Worm (Caenorhabditis elegans) whole organism, mixed stage, embryonic: ENCODE data around the gene srp-6.
A peak's percentile ranks its signal among the peaks of the same experiment; 100 is the strongest.

Experiments
- M03D4.4 ChIP-seq: sonication (generic microtip); optimal IDR thresholded peaks from 2 replicates; lab custom pipeline; 2017; ENCODE audit warnings: mild to moderate bottlenecking, missing genetic modification characterization, missing compliant biosample characterization
- bed-3 ChIP-seq: fragments of 200-800 bp; sonication (Bioruptor generic); optimal IDR thresholded peaks from 3 replicates; lab custom pipeline; 2018; ENCODE audit warnings: mild to moderate bottlenecking, missing genetic modification characterization, moderate library complexity, missing compliant biosample characterization
- blmp-1 ChIP-seq: fragments of 150-350 bp; optimal IDR thresholded peaks from 2 replicates; lab custom pipeline; 2014; ENCODE audit warnings: missing biosample characterization, missing genetic modification characterization
- ceh-39 ChIP-seq: fragments of 150-350 bp; optimal IDR thresholded peaks from 2 replicates; lab custom pipeline; 2014; ENCODE audit warnings: missing biosample characterization, missing genetic modification characterization
- ceh-43 ChIP-seq: fragments of 200-800 bp; sonication (Bioruptor generic); optimal IDR thresholded peaks from 2 replicates; lab custom pipeline; 2018; ENCODE audit warnings: mild to moderate bottlenecking, missing genetic modification characterization, moderate library complexity, missing compliant biosample characterization
- ces-1 ChIP-seq: fragments of 150-350 bp; optimal IDR thresholded peaks from 2 replicates; lab custom pipeline; 2014; ENCODE audit warnings: missing biosample characterization, missing genetic modification reagents, missing genetic modification characterization
- cnd-1 ChIP-seq: fragments of 200-800 bp; sonication (Bioruptor generic); optimal IDR thresholded peaks from 2 replicates; lab custom pipeline; 2018; ENCODE audit warnings: mild to moderate bottlenecking, missing genetic modification characterization, missing compliant biosample characterization
- drap-1 ChIP-seq: fragments of 200-800 bp; sonication (Bioruptor generic); optimal IDR thresholded peaks from 3 replicates; lab custom pipeline; 2018; ENCODE audit warnings: mild to moderate bottlenecking, missing genetic modification characterization, missing compliant biosample characterization
- elt-3 ChIP-seq: fragments of 150-350 bp; optimal IDR thresholded peaks from 2 replicates; lab custom pipeline; 2014; ENCODE audit warnings: missing biosample characterization, missing genetic modification characterization
- flh-1 ChIP-seq: fragments of 200-800 bp; sonication (Bioruptor generic); optimal IDR thresholded peaks from 2 replicates; lab custom pipeline; 2018; ENCODE audit warnings: mild to moderate bottlenecking, missing genetic modification characterization, moderate library complexity, missing compliant biosample characterization
- ham-2 ChIP-seq: fragments of 200-800 bp; sonication (Bioruptor generic); optimal IDR thresholded peaks from 2 replicates; lab custom pipeline; 2018; ENCODE audit warnings: mild to moderate bottlenecking, missing genetic modification characterization, missing compliant biosample characterization
- hlh-1 ChIP-seq: fragments of 150-350 bp; optimal IDR thresholded peaks from 2 replicates; lab custom pipeline; 2014; ENCODE audit warnings: missing biosample characterization, missing genetic modification reagents, missing genetic modification characterization
- lin-13 ChIP-seq: fragments of 150-350 bp; optimal IDR thresholded peaks from 2 replicates; lab custom pipeline; 2014; ENCODE audit warnings: missing biosample characterization, missing genetic modification characterization
- lin-32 ChIP-seq: fragments of 200-800 bp; sonication (Bioruptor generic); optimal IDR thresholded peaks from 2 replicates; lab custom pipeline; 2018; ENCODE audit warnings: mild to moderate bottlenecking, missing genetic modification characterization, missing compliant biosample characterization
- lsy-2 ChIP-seq: fragments of 150-350 bp; optimal IDR thresholded peaks from 2 replicates; lab custom pipeline; 2014; ENCODE audit warnings: missing biosample characterization, missing genetic modification characterization
- mab-5 ChIP-seq: fragments of 150-350 bp; optimal IDR thresholded peaks from 2 replicates; lab custom pipeline; 2014; ENCODE audit warnings: missing biosample characterization, missing genetic modification characterization
- mep-1 ChIP-seq: fragments of 150-350 bp; optimal IDR thresholded peaks from 2 replicates; lab custom pipeline; 2017; ENCODE audit warnings: missing biosample characterization, missing genetic modification reagents, missing genetic modification characterization, inconsistent platforms
- nhr-12 ChIP-seq: fragments of 150-350 bp; optimal IDR thresholded peaks from 2 replicates; lab custom pipeline; 2014; ENCODE audit warnings: missing biosample characterization, missing genetic modification characterization
- nhr-2 ChIP-seq: fragments of 150-350 bp; optimal IDR thresholded peaks from 2 replicates; lab custom pipeline; 2014; ENCODE audit warnings: missing biosample characterization, missing genetic modification characterization
- nhr-237 ChIP-seq: fragments of 150-350 bp; optimal IDR thresholded peaks from 2 replicates; lab custom pipeline; 2014; ENCODE audit warnings: missing biosample characterization, missing genetic modification characterization
- nhr-28 ChIP-seq: fragments of 150-350 bp; optimal IDR thresholded peaks from 2 replicates; lab custom pipeline; 2014; ENCODE audit warnings: missing biosample characterization, missing genetic modification characterization
- nhr-76 ChIP-seq: sonication (generic microtip); optimal IDR thresholded peaks from 2 replicates; lab custom pipeline; 2017; ENCODE audit warnings: missing biosample characterization, missing genetic modification characterization
- sem-2 ChIP-seq: fragments of 200-800 bp; sonication (Bioruptor generic); optimal IDR thresholded peaks from 2 replicates; lab custom pipeline; 2018; ENCODE audit warnings: mild to moderate bottlenecking, missing genetic modification characterization, missing compliant biosample characterization
- snpc-4 ChIP-seq: fragments of 150-350 bp; optimal IDR thresholded peaks from 2 replicates; lab custom pipeline; 2014; ENCODE audit warnings: missing biosample characterization, missing genetic modification characterization
- sptf-1 ChIP-seq: sonication (generic microtip); optimal IDR thresholded peaks from 2 replicates; lab custom pipeline; 2017; ENCODE audit warnings: mild to moderate bottlenecking, missing genetic modification characterization, moderate library complexity, missing compliant biosample characterization
- tbx-8 ChIP-seq: fragments of 200-800 bp; sonication (Bioruptor generic); optimal IDR thresholded peaks from 2 replicates; lab custom pipeline; 2018; ENCODE audit warnings: mild to moderate bottlenecking, missing genetic modification characterization, moderate library complexity, missing compliant biosample characterization
- unc-120 ChIP-seq: sonication (generic microtip); optimal IDR thresholded peaks from 2 replicates; lab custom pipeline; 2017; ENCODE audit warnings: missing genetic modification characterization, missing compliant biosample characterization; ENCODE audit not compliant: poor library complexity, severe bottlenecking
- unc-39 ChIP-seq: fragments of 150-350 bp; optimal IDR thresholded peaks from 2 replicates; lab custom pipeline; 2014; ENCODE audit warnings: missing biosample characterization, missing genetic modification characterization
- unc-62 ChIP-seq: fragments of 150-350 bp; optimal IDR thresholded peaks from 2 replicates; lab custom pipeline; 2014; ENCODE audit warnings: missing biosample characterization, missing genetic modification reagents, missing genetic modification characterization
- zip-8 ChIP-seq: fragments of 150-350 bp; optimal IDR thresholded peaks from 2 replicates; lab custom pipeline; 2014; ENCODE audit warnings: missing biosample characterization, missing genetic modification characterization
- ztf-11 ChIP-seq: fragments of 150-350 bp; optimal IDR thresholded peaks from 2 replicates; lab custom pipeline; 2014; ENCODE audit warnings: missing biosample characterization, missing genetic modification characterization

The srp-6 gene

ce11 chrV:7408520-7408919 is 22.6 kb upstream of the srp-6 start, which contains the start of gene srt-6:
Gene srt-6 (minus strand): TSS chrV:7408814.
- no peak for TF ChIP-seq ces-1 (GFP tag; lab: Kevin White, UChicago)
- no peak for TF ChIP-seq hlh-1 (tag; lab: Kevin White, UChicago)
- TF ChIP-seq zip-8 (tag; lab: Kevin White, UChicago), result peak; percentile 91
- no peak for TF ChIP-seq snpc-4 (tag; lab: Kevin White, UChicago)
- no peak for TF ChIP-seq ztf-11 (tag; lab: Kevin White, UChicago)
- no peak for TF ChIP-seq flh-1 (GFP tag; lab: Kevin White, UChicago)

ce11 chrV:7403501-7403900 is 17.6 kb upstream of the srp-6 start:
- no peak for TF ChIP-seq mep-1 (tag; lab: Kevin White, UChicago)
- TF ChIP-seq nhr-76, result no peak
- TF ChIP-seq flh-1 (GFP tag; lab: Kevin White, UChicago), result no peak
- no peak for TF ChIP-seq snpc-4 (tag; lab: Kevin White, UChicago)
- TF ChIP-seq tbx-8 (GFP tag; lab: Kevin White, UChicago), result no peak
- no peak for TF ChIP-seq nhr-237 (tag; lab: Kevin White, UChicago)
- no peak for TF ChIP-seq ham-2 (GFP tag; lab: Kevin White, UChicago)
- TF ChIP-seq drap-1 (GFP tag; lab: Kevin White, UChicago), result no peak
- TF ChIP-seq nhr-2 (tag; lab: Kevin White, UChicago), result no peak
- TF ChIP-seq ceh-39 (tag; lab: Kevin White, UChicago), result no peak
- no peak for TF ChIP-seq elt-3 (tag; lab: Kevin White, UChicago)
- TF ChIP-seq nhr-12, result no peak
- no peak for TF ChIP-seq lin-32 (GFP tag; lab: Kevin White, UChicago)
- no peak for TF ChIP-seq mab-5 (tag; lab: Kevin White, UChicago)
- TF ChIP-seq unc-62 (GFP tag; lab: Kevin White, UChicago), result no peak
- TF ChIP-seq unc-39 (tag; lab: Kevin White, UChicago), result no peak
- no peak for TF ChIP-seq ces-1 (GFP tag; lab: Kevin White, UChicago)
- no peak for TF ChIP-seq blmp-1
- no peak for TF ChIP-seq lin-13 (tag; lab: Kevin White, UChicago)
- TF ChIP-seq sptf-1 (tag; lab: Kevin White, UChicago), result no peak

- TF ChIP-seq elt-3 (tag; lab: Kevin White, UChicago), result no peak
- no peak for TF ChIP-seq lin-13 (tag; lab: Kevin White, UChicago)
- no peak for TF ChIP-seq ztf-11 (tag; lab: Kevin White, UChicago)
- TF ChIP-seq nhr-28 (tag; lab: Kevin White, UChicago), result no peak
- TF ChIP-seq bed-3 (GFP tag; lab: Kevin White, UChicago), result no peak
- no peak for TF ChIP-seq blmp-1
- TF ChIP-seq hlh-1 (tag; lab: Kevin White, UChicago), result no peak
- no peak for TF ChIP-seq drap-1 (GFP tag; lab: Kevin White, UChicago)
- no peak for TF ChIP-seq lin-32 (GFP tag; lab: Kevin White, UChicago)
- TF ChIP-seq ces-1 (GFP tag; lab: Kevin White, UChicago), result no peak
- TF ChIP-seq lsy-2, result no peak
- TF ChIP-seq flh-1 (GFP tag; lab: Kevin White, UChicago), result no peak
- TF ChIP-seq M03D4.4, result no peak
- TF ChIP-seq unc-120, result no peak
- no peak for TF ChIP-seq nhr-12
- no peak for TF ChIP-seq snpc-4 (tag; lab: Kevin White, UChicago)
- TF ChIP-seq sptf-1 (tag; lab: Kevin White, UChicago), result no peak
- TF ChIP-seq ceh-43 (GFP tag; lab: Kevin White, UChicago), result no peak
- TF ChIP-seq ham-2 (GFP tag; lab: Kevin White, UChicago), result no peak
- TF ChIP-seq mep-1 (tag; lab: Kevin White, UChicago), result no peak
Measured at ce11 chrV:7402355-7402754, 16.5 kb upstream of the srp-6 start, which contains the start of gene srj-13. Gene srj-13 (plus strand): TSS chrV:7402655.

- TF ChIP-seq cnd-1 (tag; lab: Kevin White, UChicago) (no peak), M03D4.4 (no peak), nhr-12 (no peak), mab-5 (tag; lab: Kevin White, UChicago) (no peak), ceh-39 (tag; lab: Kevin White, UChicago) (no peak), snpc-4 (tag; lab: Kevin White, UChicago) (no peak), bed-3 (GFP tag; lab: Kevin White, UChicago) (no peak), sem-2 (GFP tag; lab: Kevin White, UChicago) (no peak), unc-120 (no peak), nhr-28 (tag; lab: Kevin White, UChicago) (no peak), lin-32 (GFP tag; lab: Kevin White, UChicago) (no peak), mep-1 (tag; lab: Kevin White, UChicago) (no peak), ham-2 (GFP tag; lab: Kevin White, UChicago) (no peak), unc-62 (GFP tag; lab: Kevin White, UChicago) (no peak), sptf-1 (tag; lab: Kevin White, UChicago) (no peak)
Measured at ce11 chrV:7400588-7400987, 14.7 kb upstream of the srp-6 start, which contains the start of gene srx-60. Gene srx-60 (plus strand): TSS chrV:7400888.
